Fruit fly (Drosophila melanogaster) Kc167 (cell line): ENCODE measurements around the gene CG1090.

Experiments
- Myc ChIP-seq: fragments of >200 bp; optimal IDR thresholded peaks from 2 replicates; lab custom pipeline; 2017; ENCODE audit warnings: missing external identifiers
- insv ChIP-seq: fragments of >200 bp; optimal IDR thresholded peaks from 3 replicates; lab custom pipeline; 2018; ENCODE audit warnings: missing external identifiers
- psq ChIP-seq: fragments of >200 bp; optimal IDR thresholded peaks from 2 replicates; lab custom pipeline; 2017; ENCODE audit warnings: missing external identifiers
- ttk ChIP-seq: sonication (Bioruptor generic); optimal IDR thresholded peaks from 2 replicates; lab custom pipeline; 2017; ENCODE audit warnings: missing external identifiers

dm6 chr3R:4350199-4350598, 9.5 kb upstream of the CG1090 start:
- TF ChIP-seq ttk (lab: Kevin White, UChicago) (no peak), insv (lab: Kevin White, UChicago) (no peak), psq (lab: Kevin White, UChicago) (no peak), Myc (no peak)
